Fruit fly (Drosophila melanogaster): ENCODE results near the gene CG7110.

CG7110 gene

DNA sequence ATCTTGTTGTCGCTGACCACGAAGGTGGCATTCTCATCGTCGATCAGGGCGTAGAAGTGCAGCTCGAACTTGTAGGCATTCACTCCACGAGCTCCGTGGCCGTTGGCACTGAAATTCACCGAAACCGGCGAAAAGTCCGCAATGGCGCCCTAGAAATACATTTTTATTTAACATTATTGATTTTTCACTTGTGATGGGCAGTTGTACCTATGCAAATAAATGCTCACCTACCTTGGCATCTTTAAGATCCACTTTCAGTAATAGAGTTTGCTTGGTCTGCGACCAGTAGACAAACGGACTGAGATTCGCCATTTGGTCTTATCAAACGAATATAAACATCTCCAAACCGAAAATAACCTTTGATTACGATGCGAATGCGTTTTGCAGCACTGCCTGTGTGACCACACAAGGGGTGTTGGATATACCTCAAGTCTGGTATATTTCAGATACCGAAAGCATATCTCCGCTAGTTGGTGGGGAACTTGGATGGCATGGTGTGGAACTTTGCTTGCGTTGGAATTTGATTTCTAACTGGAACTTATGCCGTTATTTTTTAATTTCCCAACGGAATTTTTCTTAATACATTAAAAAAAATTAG is 46.6 kb downstream of the CG7110 start, which contains the start of gene Hacd2 (continued):
- TF ChIP-seq yki (optimal IDR thresholded peaks at IDR 0.05) = no peak
- no peak for TF ChIP-seq CG11085 (GFP tag; IDR thresholded peaks at IDR 0.05)
- TF ChIP-seq ERR (GFP tag; optimal IDR thresholded peaks at IDR 0.05) = peak; percentile 53
- TF ChIP-seq CG5953 (GFP tag; IDR thresholded peaks at IDR 0.05) = no peak
- TF ChIP-seq bbx (GFP tag; IDR thresholded peaks at IDR 0.05; ENCODE audit: partially characterized antibody) = peak; percentile 30; the same call in 1 of the 2 replicates
- peak; percentile 50; the same call in 1 of the 3 replicates for TF ChIP-seq CG11695 (GFP tag; IDR thresholded peaks at IDR 0.05)
- no peak for TF ChIP-seq Drgx (GFP tag; IDR thresholded peaks at IDR 0.05)
- TF ChIP-seq Dref (GFP tag; IDR thresholded peaks at IDR 0.05) = peak; percentile 39
- TF ChIP-seq sob (GFP tag; IDR thresholded peaks at IDR 0.05) = no peak
- TF ChIP-seq run (tag; optimal IDR thresholded peaks at IDR 0.05) = no peak
- no peak for TF ChIP-seq Doc3 (GFP tag; IDR thresholded peaks at IDR 0.05; ENCODE audit: partially characterized antibody)
- TF ChIP-seq CG12219 (GFP tag; optimal IDR thresholded peaks at IDR 0.05) = no peak
- TF ChIP-seq Blimp-1 (GFP tag; optimal IDR thresholded peaks at IDR 0.05) = no peak
- TF ChIP-seq ato (GFP tag; IDR thresholded peaks at IDR 0.05; ENCODE audit: partially characterized antibody) = peak; percentile 37; the same call in 1 of the 2 replicates
- TF ChIP-seq CG14050 (GFP tag; IDR thresholded peaks at IDR 0.05) = no peak
- TF ChIP-seq gfzf (GFP tag; optimal IDR thresholded peaks at IDR 0.05) = peak; percentile 95
- TF ChIP-seq vnd (GFP tag; IDR thresholded peaks at IDR 0.05; ENCODE audit: partially characterized antibody) = no peak
- TF ChIP-seq dysf (GFP tag; IDR thresholded peaks at IDR 0.05) = no peak
- TF ChIP-seq CG31365 (tag; optimal IDR thresholded peaks at IDR 0.05) = no peak
- peak; percentile 55 for TF ChIP-seq CHES-1-like (GFP tag; optimal IDR thresholded peaks at IDR 0.05)
- no peak for TF ChIP-seq CG3726 (GFP tag; IDR thresholded peaks at IDR 0.05)
- TF ChIP-seq CG1792 (GFP tag; optimal IDR thresholded peaks at IDR 0.05) = peak; percentile 28
- no peak for TF ChIP-seq CG7987 (GFP tag; optimal IDR thresholded peaks at IDR 0.05)
- peak; percentile 34; the same call in 1 of the 3 replicates for TF ChIP-seq knrl (GFP tag; IDR thresholded peaks at IDR 0.05; ENCODE audit: partially characterized antibody)
- TF ChIP-seq insv (GFP tag; optimal IDR thresholded peaks at IDR 0.05) = peak; percentile 80 to 98
- no peak for TF ChIP-seq Side (GFP tag; optimal IDR thresholded peaks at IDR 0.05)
- TF ChIP-seq Hr78 (GFP tag; optimal IDR thresholded peaks at IDR 0.05) = no peak
- peak; percentile 1 for TF ChIP-seq Bdp1 (GFP tag; optimal IDR thresholded peaks at IDR 0.05)
- TF ChIP-seq CG9727 (GFP tag; optimal IDR thresholded peaks at IDR 0.05) = no peak
- no peak for TF ChIP-seq Lpt (GFP tag; optimal IDR thresholded peaks at IDR 0.05)
- TF ChIP-seq sna (GFP tag; IDR thresholded peaks at IDR 0.05; ENCODE audit: partially characterized antibody) = peak; percentile 13; the same call in 1 of the 2 replicates
- no peak for TF ChIP-seq z (GFP tag; IDR thresholded peaks at IDR 0.05)
- no peak for TF ChIP-seq CG15011 (GFP tag; optimal IDR thresholded peaks at IDR 0.05)
- no peak for TF ChIP-seq CG11247 (GFP tag; IDR thresholded peaks at IDR 0.05)
- TF ChIP-seq h (optimal IDR thresholded peaks at IDR 0.05) = no peak
- no peak for TF ChIP-seq ro (GFP tag; IDR thresholded peaks at IDR 0.05)
- TF ChIP-seq pfk (GFP tag; optimal IDR thresholded peaks at IDR 0.05) = no peak
- no peak for TF ChIP-seq kni (GFP tag; optimal IDR thresholded peaks at IDR 0.05)
- no peak for TF ChIP-seq CG17385 (GFP tag; optimal IDR thresholded peaks at IDR 0.05)
- no peak for TF ChIP-seq sc (optimal IDR thresholded peaks at IDR 0.05)
- TF ChIP-seq sc (GFP tag; optimal IDR thresholded peaks at IDR 0.05) = no peak
- TF ChIP-seq Mad (GFP tag; optimal IDR thresholded peaks at IDR 0.05) = peak; percentile 25
- TF ChIP-seq Xrp1 (GFP tag; IDR thresholded peaks at IDR 0.05) = 0 out of 2 replicates have a peak, but pooled peaks have one; percentile 14
- no peak; the same call in 1 of the 2 replicates for TF ChIP-seq CG42726 (GFP tag; IDR thresholded peaks at IDR 0.05; ENCODE audit: partially characterized antibody)
- TF ChIP-seq CG34422 (GFP tag; IDR thresholded peaks at IDR 0.05) = peak; percentile 51; the same call in 1 of the 3 replicates
- no peak for TF ChIP-seq fd102C (GFP tag; optimal IDR thresholded peaks at IDR 0.05)
- TF ChIP-seq CG7357 (GFP tag; IDR thresholded peaks at IDR 0.05) = no peak
- TF ChIP-seq Nf-YB (GFP tag; optimal IDR thresholded peaks at IDR 0.05) = no peak
- TF ChIP-seq CG33213 (GFP tag; optimal IDR thresholded peaks at IDR 0.05) = peak; percentile 71
- peak; percentile 53 for TF ChIP-seq CG13624 (GFP tag; optimal IDR thresholded peaks at IDR 0.05)
- no peak for TF ChIP-seq ham (GFP tag; IDR thresholded peaks at IDR 0.05)
